Worm (Caenorhabditis elegans): Measurements from ENCODE around the gene pqn-27.

pqn-27 gene

DNA sequence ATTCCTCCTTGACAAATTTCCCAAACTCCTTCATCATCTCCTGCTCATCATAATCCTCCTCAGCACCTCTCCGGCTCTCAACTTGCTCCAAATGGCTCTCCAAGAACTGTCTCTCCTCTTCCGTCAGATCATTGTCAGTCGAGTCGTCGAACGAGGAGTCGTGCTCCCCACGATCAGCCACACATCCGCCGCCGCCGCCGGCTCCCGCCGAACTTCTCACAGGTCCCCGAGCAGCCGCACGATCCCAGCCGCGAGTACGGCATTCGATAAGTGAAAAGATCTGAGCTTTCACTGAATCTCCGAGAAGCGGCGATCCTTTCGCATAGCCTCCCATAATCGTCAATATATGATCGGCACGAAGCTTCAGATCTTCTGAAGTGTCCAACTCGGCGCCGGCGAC lies 9.1 kb downstream of the pqn-27 start:
- TF ChIP-seq him-1 (tag; optimal IDR thresholded peaks at IDR 0.05) (no peak), W03F9.2 (tag; optimal IDR thresholded peaks at IDR 0.05) (no peak), dao-5 (tag; optimal IDR thresholded peaks at IDR 0.05) (no peak)

DNA sequence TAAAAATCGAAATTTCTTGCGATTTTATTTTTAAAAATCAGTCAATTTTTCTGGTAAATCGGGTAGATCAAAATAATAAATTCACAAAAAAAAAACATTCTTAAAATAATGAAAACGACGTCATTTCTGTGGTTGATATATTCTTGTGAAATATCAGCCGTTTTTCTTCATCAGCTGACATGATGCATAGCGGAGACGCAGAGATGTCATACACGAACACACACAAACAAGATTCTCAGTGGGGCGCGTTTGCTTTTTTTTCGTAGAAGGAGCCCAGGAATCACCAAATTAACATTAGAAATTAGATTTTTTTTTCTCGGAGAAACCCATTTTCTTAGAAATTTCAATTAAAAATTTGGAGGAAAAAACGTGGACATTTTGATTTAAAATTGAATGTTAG lies 12.8 kb downstream of the pqn-27 start:
- TF ChIP-seq W03F9.2 (tag; optimal IDR thresholded peaks at IDR 0.05): peak; percentile 74
- TF ChIP-seq him-1 (tag; optimal IDR thresholded peaks at IDR 0.05): no peak
- TF ChIP-seq dao-5 (tag; optimal IDR thresholded peaks at IDR 0.05): no peak

DNA sequence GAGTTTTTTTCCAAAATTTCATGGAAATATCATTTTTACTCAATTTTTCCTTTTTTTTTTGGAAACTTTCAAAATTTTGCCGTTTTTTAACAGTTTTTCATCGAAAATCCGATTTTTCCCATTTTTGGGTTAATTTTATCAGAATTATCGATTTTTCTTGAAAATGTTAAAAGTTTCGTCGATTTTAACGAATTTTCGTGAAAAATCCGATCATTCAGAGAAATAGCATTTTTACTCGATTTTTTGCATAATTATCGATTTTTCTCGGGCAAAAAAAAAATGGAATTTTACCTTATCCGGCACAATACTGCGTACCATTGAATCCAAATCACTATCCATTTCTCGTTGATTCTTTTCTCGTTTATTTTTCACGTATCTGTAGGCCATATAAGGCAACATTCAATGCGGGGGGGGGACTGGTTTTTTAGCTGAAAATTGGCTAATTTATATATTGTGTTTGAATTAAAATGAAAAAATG lies 13.2 kb downstream of the pqn-27 start, which contains the start of gene tbc-14:
TSS of gene tbc-14 (minus strand) at position 428 of the 478 bp plus-strand sequence.
- no peak for TF ChIP-seq W03F9.2 (tag; optimal IDR thresholded peaks at IDR 0.05)
- TF ChIP-seq him-1 (tag; optimal IDR thresholded peaks at IDR 0.05): no peak
- no peak for TF ChIP-seq dao-5 (tag; optimal IDR thresholded peaks at IDR 0.05)

DNA sequence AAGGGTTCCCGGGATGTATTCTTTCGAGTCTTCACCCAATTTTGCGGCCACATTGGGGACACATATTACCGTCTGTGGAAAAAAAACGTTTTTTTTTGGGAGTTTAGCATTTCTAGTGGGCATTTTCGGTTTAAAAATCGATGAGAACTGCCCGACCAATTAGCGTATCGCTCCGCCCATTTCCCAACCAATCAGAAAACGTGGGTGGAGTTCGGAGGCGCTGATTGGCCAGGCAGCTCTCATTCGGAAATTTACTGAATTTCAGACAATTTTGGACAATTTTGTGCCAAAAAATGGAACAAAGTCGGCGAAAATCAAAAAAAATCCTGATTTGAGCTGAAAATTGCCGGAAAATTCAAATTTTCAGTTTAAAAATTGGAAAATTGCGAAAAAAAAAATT lies 13.8 kb downstream of the pqn-27 start:
- no peak for TF ChIP-seq dao-5 (tag; optimal IDR thresholded peaks at IDR 0.05)
- TF ChIP-seq him-1 (tag; optimal IDR thresholded peaks at IDR 0.05): no peak
- TF ChIP-seq W03F9.2 (tag; optimal IDR thresholded peaks at IDR 0.05): no peak

DNA sequence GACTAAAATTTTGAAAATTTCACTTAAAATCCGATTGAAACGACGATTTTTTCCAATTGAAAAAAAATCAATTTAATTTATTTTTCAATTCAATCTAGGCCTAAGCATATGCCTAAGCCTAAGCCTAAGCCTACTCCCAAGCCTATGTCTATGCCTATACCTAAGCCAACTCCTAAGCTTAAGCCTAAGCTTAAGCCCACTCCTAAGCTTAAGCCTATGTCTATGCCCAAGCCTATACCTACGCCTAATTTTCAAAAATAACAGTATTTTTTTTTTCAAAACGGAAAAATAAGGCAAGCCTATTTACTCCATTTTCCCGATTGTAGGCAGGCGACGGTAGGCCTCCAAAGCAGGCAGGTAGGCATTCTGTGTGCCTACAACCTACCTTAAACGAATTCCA lies 16.1 kb downstream of the pqn-27 start:
- no peak for TF ChIP-seq W03F9.2 (tag; optimal IDR thresholded peaks at IDR 0.05)
- no peak for TF ChIP-seq him-1 (tag; optimal IDR thresholded peaks at IDR 0.05)
- TF ChIP-seq dao-5 (tag; optimal IDR thresholded peaks at IDR 0.05): no peak

DNA sequence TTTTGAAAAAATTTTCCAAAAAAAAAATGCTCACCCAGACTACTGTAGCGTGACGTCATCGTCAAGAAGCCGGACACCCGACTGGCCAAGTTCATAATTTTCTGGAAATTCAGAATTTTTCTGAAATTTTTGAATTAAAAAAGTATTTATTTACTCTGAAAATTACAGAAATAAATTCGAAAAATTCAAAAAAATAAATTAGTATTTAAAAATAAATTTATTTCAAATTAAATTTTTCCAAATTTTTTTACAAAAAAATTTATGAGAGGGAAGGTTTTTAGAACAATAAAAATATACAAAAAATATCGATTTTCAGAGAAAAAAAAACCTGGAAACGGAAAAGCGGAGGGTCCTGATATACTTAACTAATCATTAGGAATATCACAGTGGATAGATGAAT lies 23.7 kb downstream of the pqn-27 start, which contains the start of gene Y48E1C.4:
TSS of gene Y48E1C.4 (minus strand) at position 101 of the 400 bp plus-strand sequence.
- TF ChIP-seq him-1 (tag; optimal IDR thresholded peaks at IDR 0.05) (no peak), W03F9.2 (tag; optimal IDR thresholded peaks at IDR 0.05) (no peak), dao-5 (tag; optimal IDR thresholded peaks at IDR 0.05) (no peak)

DNA sequence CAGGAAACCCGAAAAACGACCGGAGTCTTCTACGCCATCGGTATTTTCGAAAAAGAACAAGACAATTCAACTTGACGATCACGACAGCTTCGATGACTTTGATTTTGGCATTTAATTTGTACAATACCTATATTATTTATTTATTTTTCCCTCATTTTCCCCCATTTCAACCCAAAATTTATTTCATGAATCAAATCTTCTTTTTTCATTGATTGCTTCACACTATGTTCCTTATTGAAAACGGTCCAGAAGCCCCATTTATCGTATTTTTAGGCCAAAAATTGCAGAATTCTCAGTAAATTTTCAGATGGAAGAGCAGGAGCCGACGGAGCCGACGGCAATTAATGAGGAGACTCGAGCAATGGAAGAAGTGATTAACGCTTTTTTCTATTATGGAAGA lies 36.2 kb downstream of the pqn-27 start, which contains the start of gene Y48E1C.2:
TSS of gene Y48E1C.2 (plus strand) at position 301 of the 400 bp plus-strand sequence.
- TF ChIP-seq W03F9.2 (tag; optimal IDR thresholded peaks at IDR 0.05) (no peak), dao-5 (tag; optimal IDR thresholded peaks at IDR 0.05) (no peak), him-1 (tag; optimal IDR thresholded peaks at IDR 0.05) (no peak)

DNA sequence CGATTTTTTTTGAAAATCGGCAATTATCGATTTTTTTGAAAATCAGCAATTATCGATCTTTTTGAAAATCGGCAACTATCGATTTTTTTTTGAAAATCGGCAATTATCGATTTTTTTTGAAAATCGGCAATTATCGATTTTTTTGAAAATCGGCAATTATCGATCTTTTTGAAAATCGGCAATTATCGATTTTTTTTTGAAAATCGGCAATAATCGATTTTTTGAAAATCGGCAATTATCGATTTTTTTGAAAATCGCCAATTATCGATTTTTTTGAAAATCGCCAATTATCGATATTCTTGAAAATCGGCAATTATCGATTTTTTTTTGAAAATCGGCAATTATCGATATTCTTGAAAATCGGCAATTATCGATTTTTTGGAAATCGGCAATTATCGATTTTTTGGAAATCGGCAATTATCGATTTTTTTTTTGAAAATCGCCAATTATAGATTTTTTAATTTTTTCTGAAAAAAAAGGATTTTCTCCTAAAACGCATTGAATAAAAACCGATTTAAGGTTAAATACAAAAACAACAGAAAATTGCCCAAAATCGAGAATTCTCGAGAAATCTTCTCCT lies 42.9 kb downstream of the pqn-27 start:
- TF ChIP-seq him-1 (tag; optimal IDR thresholded peaks at IDR 0.05): no peak
- no peak for TF ChIP-seq W03F9.2 (tag; optimal IDR thresholded peaks at IDR 0.05)
- no peak for TF ChIP-seq dao-5 (tag; optimal IDR thresholded peaks at IDR 0.05)

DNA sequence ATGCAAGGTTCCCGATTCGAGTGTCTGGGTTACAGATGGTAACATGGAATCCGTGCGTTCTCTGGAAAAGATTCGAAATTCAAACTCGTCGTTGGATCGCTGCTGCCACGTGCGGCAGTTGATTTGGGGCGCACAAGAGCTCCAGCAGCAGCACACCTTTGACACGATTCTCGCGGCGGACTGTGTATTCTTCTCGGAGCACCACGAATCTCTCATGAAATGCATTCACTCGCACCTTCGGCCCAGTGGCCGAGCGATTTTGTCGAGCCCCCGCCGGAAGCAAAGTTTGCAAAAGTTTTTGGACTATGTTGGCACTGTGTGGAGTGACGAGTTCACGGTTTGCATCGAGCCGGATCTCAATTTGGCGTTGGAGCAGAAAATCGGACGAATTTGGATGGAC lies 43.9 kb downstream of the pqn-27 start:
- TF ChIP-seq dao-5 (tag; optimal IDR thresholded peaks at IDR 0.05): no peak
- no peak for TF ChIP-seq W03F9.2 (tag; optimal IDR thresholded peaks at IDR 0.05)
- TF ChIP-seq him-1 (tag; optimal IDR thresholded peaks at IDR 0.05): no peak

DNA sequence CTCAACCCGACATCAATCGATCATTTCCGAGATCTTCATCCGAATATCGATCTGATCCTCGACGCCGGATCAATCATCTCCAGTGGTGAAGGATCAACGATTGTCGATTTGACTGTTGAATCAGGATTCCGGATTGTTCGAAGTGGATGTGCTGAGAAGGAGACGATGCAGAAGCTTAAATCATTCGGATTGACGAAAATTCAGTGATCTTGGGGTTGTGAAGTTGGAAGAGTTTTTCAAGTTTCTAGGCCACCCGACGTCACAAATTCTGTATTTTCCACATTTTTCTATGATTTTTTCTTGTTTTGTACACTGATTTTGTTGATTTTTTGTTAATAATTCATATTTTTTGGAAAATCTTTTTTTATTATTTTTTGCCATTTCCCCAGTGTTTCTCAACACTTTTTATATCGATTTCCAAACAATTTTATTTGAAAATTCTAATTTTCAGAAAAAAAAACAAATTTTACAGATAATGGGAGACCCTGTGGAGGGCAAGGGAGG lies 45.8 kb downstream of the pqn-27 start, which contains the start of gene Y48E1C.1:
TSS of gene Y48E1C.1 (plus strand) at position 454 of the 504 bp plus-strand sequence.
- TF ChIP-seq him-1 (tag; optimal IDR thresholded peaks at IDR 0.05) (no peak), dao-5 (tag; optimal IDR thresholded peaks at IDR 0.05) (no peak), W03F9.2 (tag; optimal IDR thresholded peaks at IDR 0.05) (no peak)

DNA sequence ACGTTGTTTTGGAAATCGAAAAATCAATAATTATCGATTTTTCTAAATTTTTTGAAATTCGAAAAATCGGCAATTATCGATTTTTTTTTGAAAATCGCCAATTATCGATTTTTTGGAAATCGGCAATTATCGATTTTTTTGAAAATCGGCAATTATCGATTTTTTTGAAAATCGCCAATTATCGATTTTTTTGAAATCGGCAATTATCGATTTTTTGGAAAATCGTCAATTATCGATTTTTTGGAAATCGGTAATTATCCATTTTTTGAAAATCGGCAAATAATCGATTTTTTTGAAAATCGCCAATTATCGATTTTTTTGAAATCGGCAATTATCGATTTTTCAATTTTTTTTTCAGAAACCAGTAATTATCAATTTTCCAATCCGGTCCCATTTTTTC lies 46.3 kb downstream of the pqn-27 start:
- TF ChIP-seq W03F9.2 (tag; optimal IDR thresholded peaks at IDR 0.05) (no peak), him-1 (tag; optimal IDR thresholded peaks at IDR 0.05) (no peak), dao-5 (tag; optimal IDR thresholded peaks at IDR 0.05) (no peak)

DNA sequence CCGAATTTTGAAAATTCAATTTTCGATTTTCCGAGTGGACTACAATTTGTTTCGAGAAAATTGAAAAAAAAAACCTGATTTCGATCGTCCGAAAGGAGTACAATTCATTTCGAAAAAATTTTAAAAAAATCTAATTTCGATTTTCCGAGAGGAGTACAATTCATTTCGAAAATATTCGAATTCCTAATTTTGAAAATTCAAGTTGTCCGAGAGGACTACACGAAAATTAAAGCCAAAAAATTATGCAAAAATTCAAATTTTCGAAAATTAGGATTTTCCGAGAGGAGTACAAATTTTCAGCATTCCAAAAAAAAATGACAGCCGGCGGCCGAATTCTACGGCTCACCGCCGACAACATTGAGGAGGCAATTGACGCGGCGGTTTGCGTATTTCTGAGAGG lies 48.1 kb downstream of the pqn-27 start, which contains the start of gene Y48C3A.18:
TSS of gene Y48C3A.18 (plus strand) at position 301 of the 400 bp plus-strand sequence.
- TF ChIP-seq dao-5 (tag; optimal IDR thresholded peaks at IDR 0.05): no peak
- TF ChIP-seq him-1 (tag; optimal IDR thresholded peaks at IDR 0.05): no peak
- TF ChIP-seq W03F9.2 (tag; optimal IDR thresholded peaks at IDR 0.05): no peak

DNA sequence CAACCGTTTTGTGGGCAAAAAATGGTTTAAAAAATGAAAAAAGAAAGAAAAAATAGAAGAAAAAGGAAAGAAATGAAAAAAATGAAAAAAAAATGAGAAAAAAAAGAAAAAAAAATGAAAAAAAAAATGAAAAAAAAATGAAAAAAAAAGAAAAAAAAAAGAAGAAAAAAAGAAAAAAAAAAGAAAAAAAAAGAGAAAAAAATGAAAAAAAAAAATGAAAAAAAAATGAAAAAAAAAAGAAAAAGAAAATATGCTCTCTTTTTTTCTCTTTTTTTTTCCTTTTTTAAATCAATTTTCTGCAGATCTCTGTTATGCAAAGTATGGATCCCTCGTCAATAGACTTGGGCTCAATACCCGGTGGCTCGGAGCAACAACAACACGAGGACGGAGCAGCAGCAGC lies 54.6 kb downstream of the pqn-27 start, which contains the start of gene efl-2:
TSS of gene efl-2 (plus strand) at position 301 of the 400 bp plus-strand sequence.
- TF ChIP-seq him-1 (tag; optimal IDR thresholded peaks at IDR 0.05) (no peak), W03F9.2 (tag; optimal IDR thresholded peaks at IDR 0.05) (no peak), dao-5 (tag; optimal IDR thresholded peaks at IDR 0.05) (no peak)

DNA sequence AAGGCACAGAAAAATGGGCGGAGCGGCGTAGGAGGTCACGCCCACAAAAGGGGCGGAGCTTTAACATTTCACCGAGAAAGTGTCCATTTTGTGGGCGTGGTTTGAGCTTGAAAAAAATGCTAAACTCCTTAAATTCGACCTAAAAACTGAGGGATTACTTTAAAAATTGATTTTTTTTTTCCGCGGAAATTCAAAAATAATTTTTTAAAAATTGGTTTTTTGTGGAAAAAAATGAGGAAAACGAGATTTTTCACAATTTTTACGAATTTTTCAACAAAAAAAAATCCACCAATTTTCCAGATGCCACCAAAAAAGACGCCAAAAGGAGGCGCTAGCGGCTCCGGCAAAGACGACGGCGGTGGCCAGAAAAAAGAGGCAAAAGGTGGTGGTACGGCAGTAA lies 57.8 kb downstream of the pqn-27 start, which contains the start of gene pinn-4:
TSS of gene pinn-4 (plus strand) at position 301 of the 400 bp plus-strand sequence.
- TF ChIP-seq W03F9.2 (tag; optimal IDR thresholded peaks at IDR 0.05) (no peak), him-1 (tag; optimal IDR thresholded peaks at IDR 0.05) (no peak), dao-5 (tag; optimal IDR thresholded peaks at IDR 0.05) (no peak)
